Fruit fly (Drosophila melanogaster): ENCODE data around the gene CG2926.

CG2926 gene

dm6 chr3R:5636519-5637430 is 48.6 kb upstream of the CG2926 start, which contains the start of the genes CG31548 and CG12170 (continued):
- TF ChIP-seq CG18011 (GFP tag; optimal IDR thresholded peaks at IDR 0.05) (peak; percentile 36), NfI (GFP tag; optimal IDR thresholded peaks at IDR 0.05) (no peak), ttk (GFP tag; IDR thresholded peaks at IDR 0.05) (0 out of 2 replicates have a peak, but pooled peaks have one; percentile 15), CG3838 (GFP tag; optimal IDR thresholded peaks at IDR 0.05) (no peak), emc (GFP tag; optimal IDR thresholded peaks at IDR 0.05) (no peak), cad (GFP tag; optimal IDR thresholded peaks at IDR 0.05) (no peak), seq (GFP tag; IDR thresholded peaks at IDR 0.05) (no peak), inv (GFP tag; IDR thresholded peaks at IDR 0.05; ENCODE audit: partially characterized antibody) (no peak), ato (GFP tag; IDR thresholded peaks at IDR 0.05; ENCODE audit: partially characterized antibody) (no peak), ranshi (GFP tag; IDR thresholded peaks at IDR 0.05) (peak; percentile 33; the same call in 1 of the 2 replicates), gcm (GFP tag; optimal IDR thresholded peaks at IDR 0.05) (peak; percentile 50), hb (GFP tag; IDR thresholded peaks at IDR 0.05; ENCODE audit: partially characterized antibody) (no peak), CG3281 (GFP tag; optimal IDR thresholded peaks at IDR 0.05) (peak; percentile 40), Blimp-1 (GFP tag; optimal IDR thresholded peaks at IDR 0.05) (no peak), Aef1 (GFP tag; IDR thresholded peaks at IDR 0.05) (0 out of 3 replicates have a peak, but pooled peaks have one; percentile 18), vfl (GFP tag; optimal IDR thresholded peaks at IDR 0.05) (peak; percentile 15), pnt (GFP tag; optimal IDR thresholded peaks at IDR 0.05) (no peak), kay (GFP tag; optimal IDR thresholded peaks at IDR 0.05) (no peak), GATAe (GFP tag; conservative IDR thresholded peaks at IDR 0.05) (no peak), sens (GFP tag) (peak; percentile 93), CG9437 (GFP tag; optimal IDR thresholded peaks at IDR 0.05) (peak; percentile 95), CG34224 (GFP tag; IDR thresholded peaks at IDR 0.05; ENCODE audit: partially characterized antibody) (no peak), CkIIα-i1 (GFP tag; IDR thresholded peaks at IDR 0.05) (no peak), CG2202 (tag; optimal IDR thresholded peaks at IDR 0.05) (no peak), CG18619 (GFP tag; optimal IDR thresholded peaks at IDR 0.05) (no peak), CG5953 (GFP tag; IDR thresholded peaks at IDR 0.05) (peak; percentile 36; the same call in 1 of the 2 replicates), CG9609 (GFP tag; optimal IDR thresholded peaks at IDR 0.05) (peak; percentile 2), Hr3 (GFP tag; optimal IDR thresholded peaks at IDR 0.05) (peak; percentile 46), CG17328 (GFP tag; IDR thresholded peaks at IDR 0.05) (peak; percentile 64), Mes4 (GFP tag; optimal IDR thresholded peaks at IDR 0.05) (no peak), shn (GFP tag; optimal IDR thresholded peaks at IDR 0.05) (no peak), peb (GFP tag; IDR thresholded peaks at IDR 0.05) (no peak), CG3847 (GFP tag; IDR thresholded peaks at IDR 0.05) (no peak), dmrt11E (tag; optimal IDR thresholded peaks at IDR 0.05) (peak; percentile 55), CG12769 (tag; optimal IDR thresholded peaks at IDR 0.05) (no peak), CG11560 (tag; IDR thresholded peaks at IDR 0.05) (no peak), sna (GFP tag; IDR thresholded peaks at IDR 0.05; ENCODE audit: partially characterized antibody) (0 out of 2 replicates have a peak, but pooled peaks have one; percentile 23), Mrtf (GFP tag; IDR thresholded peaks at IDR 0.05) (0 out of 3 replicates have a peak, but pooled peaks have one; percentile 4), Asciz (GFP tag; optimal IDR thresholded peaks at IDR 0.05) (no peak), jigr1 (GFP tag; IDR thresholded peaks at IDR 0.05) (no peak), prd (optimal IDR thresholded peaks at IDR 0.05) (no peak), prd (GFP tag; IDR thresholded peaks at IDR 0.05) (peak; percentile 42; the same call in 1 of the 3 replicates), CG10431 (GFP tag; optimal IDR thresholded peaks at IDR 0.05) (peak; percentile 92), gsb (GFP tag; IDR thresholded peaks at IDR 0.05) (no peak), lov (optimal IDR thresholded peaks at IDR 0.05) (no peak), lov (GFP tag; IDR thresholded peaks at IDR 0.05) (0 out of 3 replicates have a peak, but pooled peaks have one; percentile 15), CG6813 (GFP tag; optimal IDR thresholded peaks at IDR 0.05) (no peak), CG12391 (tag; optimal IDR thresholded peaks at IDR 0.05) (peak; percentile 78), Chrac-16 (GFP tag; optimal IDR thresholded peaks at IDR 0.05) (peak; percentile 39)
